Worm (Caenorhabditis elegans) whole organism, young adult: ENCODE measurements around the gene F14H3.14.

ENCODE experiments used
- dox-1 ChIP-seq: fragments of 200-800 bp; sonication (Bioruptor generic); IDR thresholded peaks from 2 replicates; pipeline ENCODE4 v1.3.6; 2022; ENCODE audit warnings: missing genetic modification reagents, missing genetic modification characterization, missing compliant biosample characterization
- snpc-4 ChIP-seq, 5 experiments: fragments of 150-350 bp in 1 of 5; sonication (generic microtip) in 4 of 5; optimal IDR thresholded peaks; 2 replicates each; lab custom pipeline; 2014 to 2018; ENCODE audit warnings: missing genetic modification characterization in 5 of 5, missing biosample characterization in 3 of 5, antibody characterized with exemption in 2 of 5, mild to moderate bottlenecking in 2 of 5, missing compliant biosample characterization in 2 of 5, missing genotype in 2 of 5, moderate library complexity in 2 of 5, missing genetic modification reagents in 1 of 5
- unc-130 ChIP-seq: sonication (generic microtip); optimal IDR thresholded peaks from 2 replicates; lab custom pipeline; 2016; ENCODE audit warnings: missing genetic modification reagents, missing genetic modification characterization, missing compliant biosample characterization
- ztf-3 ChIP-seq: fragments of 200-800 bp; sonication (Bioruptor generic); optimal IDR thresholded peaks from 2 replicates; lab custom pipeline; 2018; ENCODE audit warnings: mild to moderate bottlenecking, missing genetic modification characterization, missing compliant biosample characterization

DNA sequence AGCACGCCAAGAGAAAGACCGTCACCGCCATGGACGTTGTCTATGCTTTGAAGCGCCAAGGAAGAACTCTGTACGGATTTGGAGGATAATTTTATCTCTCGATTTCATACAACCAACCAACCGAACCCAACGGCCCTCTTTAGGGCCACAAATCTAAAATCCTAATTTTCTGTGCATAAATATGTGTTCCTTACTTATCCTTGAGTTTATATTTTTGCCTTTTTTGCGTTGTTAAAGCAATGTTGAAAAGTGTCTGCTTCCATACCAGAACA, 20.0 kb downstream of the F14H3.14 start:
- no peak for TF ChIP-seq snpc-4 (GFP tag; optimal IDR thresholded peaks at IDR 0.05; lab: Kevin White, UChicago)
- no peak for TF ChIP-seq snpc-4 (tag; optimal IDR thresholded peaks at IDR 0.05; lab: Kevin White, UChicago)
- no peak for TF ChIP-seq unc-130 (GFP tag; lab: Kevin White, UChicago)
- TF ChIP-seq dox-1 (GFP tag; lab: Robert Waterston, UW) = no peak
- no peak for TF ChIP-seq ztf-3 (GFP tag; lab: Kevin White, UChicago)
